Worm (Caenorhabditis elegans) whole organism, late embryonic: ENCODE results near the gene epg-6.
A peak's percentile ranks its signal among the peaks of the same experiment; 100 is the strongest.

Experiments used
- C08G9.2 ChIP-seq: sonication (generic microtip); optimal IDR thresholded peaks from 2 replicates; lab custom pipeline; 2016; ENCODE audit warnings: mild to moderate bottlenecking, missing genetic modification characterization, moderate library complexity, missing compliant biosample characterization
- F13H6.1 ChIP-seq: sonication (generic microtip); optimal IDR thresholded peaks from 2 replicates; lab custom pipeline; 2016; ENCODE audit warnings: missing genetic modification characterization, missing compliant biosample characterization
- T23F11.4 ChIP-seq: fragments of 200-800 bp; sonication (Bioruptor generic); optimal IDR thresholded peaks from 2 replicates; lab custom pipeline; 2018; ENCODE audit warnings: mild to moderate bottlenecking, missing genetic modification characterization, missing compliant biosample characterization
- Y22D7AL.16 ChIP-seq: sonication (generic microtip); optimal IDR thresholded peaks from 2 replicates; lab custom pipeline; 2016; ENCODE audit warnings: missing genetic modification characterization, missing compliant biosample characterization
- ahr-1 ChIP-seq: sonication (generic microtip); optimal IDR thresholded peaks from 2 replicates; lab custom pipeline; 2016; ENCODE audit warnings: missing genetic modification characterization, missing compliant biosample characterization
- ama-1 ChIP-seq: fragments of 150-350 bp; optimal IDR thresholded peaks from 2 replicates; lab custom pipeline; 2014
- ceh-14 ChIP-seq: sonication (generic microtip); optimal IDR thresholded peaks from 2 replicates; lab custom pipeline; 2016; ENCODE audit warnings: missing genotype, missing genetic modification characterization, missing compliant biosample characterization
- ceh-18 ChIP-seq: sonication (generic microtip); optimal IDR thresholded peaks from 2 replicates; lab custom pipeline; 2016; ENCODE audit warnings: missing genetic modification characterization, missing compliant biosample characterization
- ceh-22 ChIP-seq: sonication (generic microtip); optimal IDR thresholded peaks from 2 replicates; lab custom pipeline; 2017; ENCODE audit warnings: missing biosample characterization, missing genetic modification characterization
- ceh-24 ChIP-seq: sonication (generic microtip); optimal IDR thresholded peaks from 2 replicates; lab custom pipeline; 2016; ENCODE audit warnings: mild to moderate bottlenecking, missing genetic modification characterization, missing compliant biosample characterization
- ceh-30 ChIP-seq: fragments of 150-350 bp; optimal IDR thresholded peaks from 2 replicates; lab custom pipeline; 2014; ENCODE audit warnings: missing biosample characterization, missing genetic modification characterization
- ceh-31 ChIP-seq: sonication (generic microtip); optimal IDR thresholded peaks from 2 replicates; lab custom pipeline; 2016; ENCODE audit warnings: missing genetic modification characterization, missing compliant biosample characterization
- dmd-4 ChIP-seq: sonication (generic microtip); optimal IDR thresholded peaks from 2 replicates; lab custom pipeline; 2016; ENCODE audit warnings: borderline replicate concordance, missing genetic modification characterization, missing compliant biosample characterization
- ets-4 ChIP-seq: sonication (generic microtip); optimal IDR thresholded peaks from 2 replicates; lab custom pipeline; 2016; ENCODE audit warnings: missing genetic modification characterization, missing compliant biosample characterization
- eyg-1 ChIP-seq: sonication (generic microtip); optimal IDR thresholded peaks from 2 replicates; lab custom pipeline; 2016; ENCODE audit warnings: missing genotype, missing genetic modification characterization, missing compliant biosample characterization
- fkh-6 ChIP-seq: sonication (generic microtip); optimal IDR thresholded peaks from 2 replicates; lab custom pipeline; 2016; ENCODE audit warnings: missing genetic modification characterization, missing compliant biosample characterization
- gmeb-2 ChIP-seq: sonication (generic microtip); optimal IDR thresholded peaks from 2 replicates; lab custom pipeline; 2016; ENCODE audit warnings: missing genetic modification characterization, inconsistent platforms, missing compliant biosample characterization
- hlh-15 ChIP-seq: sonication (generic microtip); optimal IDR thresholded peaks from 2 replicates; lab custom pipeline; 2016; ENCODE audit warnings: missing genetic modification characterization, missing compliant biosample characterization
- hlh-30 ChIP-seq: sonication (generic microtip); optimal IDR thresholded peaks from 2 replicates; lab custom pipeline; 2017; ENCODE audit warnings: antibody characterized with exemption, missing genetic modification characterization, missing compliant biosample characterization; ENCODE audit not compliant: insufficient read depth
- hlh-8 ChIP-seq: sonication (generic microtip); optimal IDR thresholded peaks from 2 replicates; lab custom pipeline; 2016; ENCODE audit warnings: missing genotype, missing genetic modification characterization, missing compliant biosample characterization
- lim-6 ChIP-seq: sonication (generic microtip); optimal IDR thresholded peaks from 2 replicates; lab custom pipeline; 2016; ENCODE audit warnings: missing genetic modification characterization, missing compliant biosample characterization
- mec-3 ChIP-seq: sonication (generic microtip); optimal IDR thresholded peaks from 2 replicates; lab custom pipeline; 2016; ENCODE audit warnings: borderline replicate concordance, missing genetic modification characterization, missing compliant biosample characterization
- nfya-1 ChIP-seq: sonication (generic microtip); optimal IDR thresholded peaks from 2 replicates; lab custom pipeline; 2017; ENCODE audit warnings: missing genetic modification characterization, mild to moderate bottlenecking, missing compliant biosample characterization, antibody characterized with exemption, moderate library complexity
- odd-2 ChIP-seq: sonication (generic microtip); optimal IDR thresholded peaks from 2 replicates; lab custom pipeline; 2017; ENCODE audit warnings: antibody characterized with exemption, mild to moderate bottlenecking, missing genetic modification characterization, missing compliant biosample characterization
- pax-1 ChIP-seq: fragments of 150-350 bp; optimal IDR thresholded peaks from 2 replicates; lab custom pipeline; 2014; ENCODE audit warnings: missing biosample characterization, missing genetic modification characterization
- pha-4 ChIP-seq: fragments of 150-350 bp; optimal IDR thresholded peaks from 2 replicates; lab custom pipeline; 2018; ENCODE audit warnings: missing biosample characterization, missing genetic modification reagents, missing genetic modification characterization
- pqm-1 ChIP-seq: sonication (generic microtip); optimal IDR thresholded peaks from 2 replicates; lab custom pipeline; 2016; ENCODE audit warnings: missing genetic modification characterization, missing compliant biosample characterization
- rnt-1 ChIP-seq: sonication (generic microtip); optimal IDR thresholded peaks from 2 replicates; lab custom pipeline; 2016; ENCODE audit warnings: missing genetic modification characterization, missing compliant biosample characterization
- sdc-2 ChIP-seq: sonication (generic microtip); optimal IDR thresholded peaks from 2 replicates; lab custom pipeline; 2016; ENCODE audit warnings: missing genotype, missing genetic modification characterization, missing compliant biosample characterization
- sox-2 ChIP-seq: fragments of 200-800 bp; sonication (Bioruptor generic); IDR thresholded peaks from 2 replicates; pipeline ENCODE4 v1.3.6; 2022; ENCODE audit warnings: missing genetic modification reagents, missing genetic modification characterization, missing compliant biosample characterization
- sox-4 ChIP-seq: sonication (generic microtip); optimal IDR thresholded peaks from 2 replicates; lab custom pipeline; 2017; ENCODE audit warnings: mild to moderate bottlenecking, missing genetic modification characterization, inconsistent platforms, missing compliant biosample characterization
- syd-9 ChIP-seq: sonication (generic microtip); optimal IDR thresholded peaks from 2 replicates; lab custom pipeline; 2016; ENCODE audit warnings: mild to moderate bottlenecking, missing genetic modification characterization, moderate library complexity, missing compliant biosample characterization
- tbx-2 ChIP-seq: sonication (generic microtip); optimal IDR thresholded peaks from 2 replicates; lab custom pipeline; 2016; ENCODE audit warnings: missing genetic modification characterization, missing compliant biosample characterization
- tbx-7 ChIP-seq: sonication (generic microtip); optimal IDR thresholded peaks from 2 replicates; lab custom pipeline; 2016; ENCODE audit warnings: missing genotype, missing genetic modification characterization, missing compliant biosample characterization
- unc-42 ChIP-seq: sonication (generic microtip); optimal IDR thresholded peaks from 2 replicates; lab custom pipeline; 2016; ENCODE audit warnings: missing genotype, missing genetic modification characterization, missing compliant biosample characterization
- unc-55 ChIP-seq: sonication (generic microtip); optimal IDR thresholded peaks from 2 replicates; lab custom pipeline; 2017; ENCODE audit warnings: missing biosample characterization, missing genetic modification reagents, missing genetic modification characterization
- zip-5 ChIP-seq: sonication (generic microtip); optimal IDR thresholded peaks from 2 replicates; lab custom pipeline; 2016; ENCODE audit warnings: missing genetic modification characterization, missing compliant biosample characterization
- ztf-16 ChIP-seq: sonication (generic microtip); optimal IDR thresholded peaks from 2 replicates; lab custom pipeline; 2017; ENCODE audit warnings: missing genetic modification characterization, missing compliant biosample characterization

Gene epg-6

ce11 chrIII:10605049-10605448, 5.1 kb upstream of the epg-6 start, which contains the start of gene rabx-5:
Gene rabx-5, plus strand, starts transcription at chrIII:10605349.
- TF ChIP-seq eyg-1 (tag; lab: Kevin White, UChicago) = no peak
- no peak for TF ChIP-seq hlh-30 (tag; lab: Kevin White, UChicago)
- TF ChIP-seq ceh-30 = no peak
- TF ChIP-seq sdc-2 = no peak
- no peak for TF ChIP-seq T23F11.4
- no peak for TF ChIP-seq ets-4 (tag; lab: Kevin White, UChicago)
- no peak for TF ChIP-seq tbx-7 (tag; lab: Kevin White, UChicago)
- TF ChIP-seq Y22D7AL.16 = no peak
- TF ChIP-seq pha-4 (tag; lab: Kevin White, UChicago) = no peak
- no peak for TF ChIP-seq ahr-1 (tag; lab: Kevin White, UChicago)
- TF ChIP-seq ceh-22 = no peak
- TF ChIP-seq, all 69 proteins: peak for 0

- no peak for TF ChIP-seq pha-4 (tag; lab: Kevin White, UChicago)
- TF ChIP-seq hlh-30 (tag; lab: Kevin White, UChicago) = peak; percentile 10
- no peak for TF ChIP-seq odd-2 (tag; lab: Kevin White, UChicago)
- TF ChIP-seq hlh-15 (tag; lab: Kevin White, UChicago) = no peak
- no peak for TF ChIP-seq rnt-1 (tag; lab: Kevin White, UChicago)
Observed at ce11 chrIII:10604325-10604724, 4.3 kb upstream of the epg-6 start.

- TF ChIP-seq sox-2 (GFP tag; lab: Robert Waterston, UW) = no peak
- no peak for TF ChIP-seq mec-3
- no peak for TF ChIP-seq tbx-2
- no peak for TF ChIP-seq C08G9.2 (tag; lab: Kevin White, UChicago)
- no peak for TF ChIP-seq ceh-24 (tag; lab: Kevin White, UChicago)
- no peak for TF ChIP-seq hlh-15 (tag; lab: Kevin White, UChicago)
Observed at ce11 chrIII:10603248-10603647, 3.3 kb upstream of the epg-6 start, which contains the start of gene Y39A1A.2. Gene Y39A1A.2, minus strand, starts transcription at chrIII:10603566.

- TF ChIP-seq unc-55 (GFP tag; lab: Kevin White, UChicago) = no peak
- no peak for TF ChIP-seq gmeb-2 (tag; lab: Kevin White, UChicago)
- TF ChIP-seq ama-1 (lab: Kevin White, UChicago) = no peak
- TF ChIP-seq ahr-1 (tag; lab: Kevin White, UChicago) = no peak
- no peak for TF ChIP-seq ztf-16 (tag; lab: Kevin White, UChicago)
- TF ChIP-seq lim-6 (tag; lab: Kevin White, UChicago) = no peak
- no peak for TF ChIP-seq eyg-1 (tag; lab: Kevin White, UChicago)
- no peak for TF ChIP-seq sox-2 (GFP tag; lab: Robert Waterston, UW)
- no peak for TF ChIP-seq sox-4 (tag; lab: Kevin White, UChicago)
- no peak for TF ChIP-seq zip-5 (tag; lab: Kevin White, UChicago)
- TF ChIP-seq F13H6.1 (tag; lab: Kevin White, UChicago) = no peak
- no peak for TF ChIP-seq dmd-4 (tag; lab: Kevin White, UChicago)
- no peak for TF ChIP-seq pax-1
- TF ChIP-seq pqm-1 (tag; lab: Kevin White, UChicago) = no peak
- TF ChIP-seq fkh-6 (tag; lab: Kevin White, UChicago) = no peak
- TF ChIP-seq hlh-15 (tag; lab: Kevin White, UChicago) = no peak
- no peak for TF ChIP-seq syd-9 (tag; lab: Kevin White, UChicago)
- no peak for TF ChIP-seq T23F11.4
Observed at ce11 chrIII:10600894-10601293, 906 bp upstream of the epg-6 start.

ce11 chrIII:10599699-10600098, 289 bp downstream of the epg-6 start:
- TF ChIP-seq F13H6.1 (tag; lab: Kevin White, UChicago) = no peak
- no peak for TF ChIP-seq hlh-8 (tag; lab: Kevin White, UChicago)
- peak; percentile 5 for TF ChIP-seq ceh-18 (tag; lab: Kevin White, UChicago)
- no peak for TF ChIP-seq ets-4 (tag; lab: Kevin White, UChicago)
- TF ChIP-seq hlh-30 (tag; lab: Kevin White, UChicago) = peak; percentile 98
- no peak for TF ChIP-seq sox-4 (tag; lab: Kevin White, UChicago)
- TF ChIP-seq nfya-1 (tag; lab: Kevin White, UChicago) = peak; percentile 11
- peak; percentile 34 for TF ChIP-seq unc-42 (tag; lab: Kevin White, UChicago)
- TF ChIP-seq ceh-31 (tag; lab: Kevin White, UChicago) = peak; percentile 45
- TF ChIP-seq ceh-14 (tag; lab: Kevin White, UChicago) = peak; percentile 4
